Worm (Caenorhabditis elegans) whole organism, dauer: ENCODE measurements around the gene nep-21.

Experiments
- unc-62 ChIP-seq: sonication (generic microtip); optimal IDR thresholded peaks from 2 replicates; lab custom pipeline; 2017; ENCODE audit warnings: missing biosample characterization, missing genetic modification reagents, missing genetic modification characterization

Gene nep-21

ce11 chrV:14176572-14176971, 49.7 kb downstream of the nep-21 start:
- no peak for TF ChIP-seq unc-62 (GFP tag; lab: Kevin White, UChicago)

ce11 chrV:14175216-14175615, 51.1 kb downstream of the nep-21 start, which contains the start of gene cest-2.2:
Gene cest-2.2, minus strand, starts transcription at chrV:14175355.
- no peak for TF ChIP-seq unc-62 (GFP tag; lab: Kevin White, UChicago)

ce11 chrV:14171284-14171683, 55.0 kb downstream of the nep-21 start, which contains the start of gene cest-2.1:
Gene cest-2.1, minus strand, starts transcription at chrV:14171481.
- TF ChIP-seq unc-62 (GFP tag; lab: Kevin White, UChicago): no peak

ce11 chrV:14167629-14168028, 58.6 kb downstream of the nep-21 start, which contains the start of gene ocam-1:
Gene ocam-1, minus strand, starts transcription at chrV:14167729.
- no peak for TF ChIP-seq unc-62 (GFP tag; lab: Kevin White, UChicago)

- no peak for TF ChIP-seq unc-62 (GFP tag; lab: Kevin White, UChicago)
Observed at ce11 chrV:14166630-14167029, 59.6 kb downstream of the nep-21 start, which contains the start of gene cest-1.1. Gene cest-1.1, minus strand, starts transcription at chrV:14166730.

- TF ChIP-seq unc-62 (GFP tag; lab: Kevin White, UChicago): no peak
Observed at ce11 chrV:14165745-14166144, 60.5 kb downstream of the nep-21 start.
